Fruit fly (Drosophila melanogaster) whole organism, embryonic: ENCODE measurements around the gene Pde9.
A peak's percentile ranks its signal among the peaks of the same experiment; 100 is the strongest.

Experiments
- Abd-B ChIP-seq: fragments of 200-800 bp; sonication (Bioruptor generic); optimal IDR thresholded peaks from 2 replicates; lab custom pipeline; 2018; ENCODE audit warnings: missing biosample characterization, mild to moderate bottlenecking, missing genetic modification characterization, moderate library complexity
- Atf6 ChIP-seq: fragments of 200-800 bp; sonication (Bioruptor generic); IDR thresholded peaks from 2 replicates; pipeline ENCODE4 v1.3.6; 2022; ENCODE audit warnings: missing biosample characterization, missing genetic modification characterization
- Bgb ChIP-seq: fragments of 200-800 bp; sonication (Bioruptor generic); IDR thresholded peaks from 2 replicates; pipeline ENCODE4 v1.3.6; 2022; ENCODE audit warnings: missing biosample characterization, missing genetic modification characterization; ENCODE audit not compliant: partially characterized antibody
- Bteb2 ChIP-seq: fragments of 200-800 bp; sonication (Bioruptor generic); optimal IDR thresholded peaks from 2 replicates; lab custom pipeline; 2016; ENCODE audit warnings: missing biosample characterization, missing genetic modification characterization
- CG10565 ChIP-seq: fragments of 200-800 bp; sonication (Bioruptor generic); optimal IDR thresholded peaks from 3 replicates; lab custom pipeline; 2016; ENCODE audit warnings: missing biosample characterization, mild to moderate bottlenecking, missing genetic modification characterization
- CG11696 ChIP-seq: fragments of 200-800 bp; sonication (Bioruptor generic); IDR thresholded peaks from 2 replicates; pipeline ENCODE4 v1.3.6; 2022; ENCODE audit warnings: missing biosample characterization, missing genetic modification characterization
- CG11723 ChIP-seq: fragments of 200-800 bp; sonication (Bioruptor generic); optimal IDR thresholded peaks from 2 replicates; lab custom pipeline; 2017; ENCODE audit warnings: missing biosample characterization, mild to moderate bottlenecking, missing genetic modification characterization
- CG14860 ChIP-seq: fragments of 200-800 bp; sonication (Bioruptor generic); IDR thresholded peaks from 3 replicates; pipeline ENCODE4 v1.3.6; 2022; ENCODE audit warnings: missing biosample characterization, missing genetic modification characterization; ENCODE audit not compliant: partially characterized antibody
- CG15011 ChIP-seq: fragments of 200-800 bp; sonication (Bioruptor generic); optimal IDR thresholded peaks from 3 replicates; lab custom pipeline; 2018; ENCODE audit warnings: missing biosample characterization, mild to moderate bottlenecking, missing genetic modification characterization
- CG15696 ChIP-seq: fragments of 200-800 bp; sonication (Bioruptor generic); optimal IDR thresholded peaks from 2 replicates; lab custom pipeline; 2019; ENCODE audit warnings: missing biosample characterization, mild to moderate bottlenecking, missing genetic modification characterization, moderate library complexity
- CG1603 ChIP-seq: fragments of 200-800 bp; sonication (Bioruptor generic); optimal IDR thresholded peaks from 2 replicates; lab custom pipeline; 2019; ENCODE audit warnings: missing biosample characterization, mild to moderate bottlenecking, missing genetic modification characterization, moderate library complexity
- CG18011 ChIP-seq: fragments of 200-800 bp; sonication (Bioruptor generic); optimal IDR thresholded peaks from 2 replicates; lab custom pipeline; 2017; ENCODE audit warnings: missing biosample characterization, missing genetic modification characterization, mild to moderate bottlenecking, moderate library complexity, missing genotype
- CG18619 ChIP-seq: fragments of 200-800 bp; sonication (Bioruptor generic); optimal IDR thresholded peaks from 3 replicates; lab custom pipeline; 2017; ENCODE audit warnings: missing biosample characterization, mild to moderate bottlenecking, missing genetic modification characterization
- CG18764 ChIP-seq: fragments of 200-800 bp; sonication (Bioruptor generic); optimal IDR thresholded peaks from 3 replicates; lab custom pipeline; 2016; ENCODE audit warnings: missing biosample characterization, missing genetic modification characterization
- CG2712 ChIP-seq: fragments of 200-800 bp; optimal IDR thresholded peaks from 3 replicates; lab custom pipeline; 2019; ENCODE audit warnings: missing biosample characterization, mild to moderate bottlenecking, missing genetic modification characterization, moderate library complexity
- CG2875 ChIP-seq: fragments of 200-800 bp; sonication (Bioruptor generic); optimal IDR thresholded peaks from 2 replicates; lab custom pipeline; 2017; ENCODE audit warnings: missing biosample characterization, mild to moderate bottlenecking, missing genetic modification characterization, missing genetic modification reagents
- CG30403 ChIP-seq: fragments of 200-800 bp; sonication (Bioruptor generic); optimal IDR thresholded peaks from 3 replicates; lab custom pipeline; 2016; ENCODE audit warnings: missing biosample characterization, missing genetic modification characterization
- CG4360 ChIP-seq: fragments of 200-800 bp; sonication (Bioruptor generic); IDR thresholded peaks from 2 replicates; pipeline ENCODE4 v1.3.6; 2022; ENCODE audit warnings: missing biosample characterization, missing genetic modification characterization
- CG8359 ChIP-seq: fragments of 200-800 bp; sonication (Bioruptor generic); optimal IDR thresholded peaks from 2 replicates; lab custom pipeline; 2017; ENCODE audit warnings: missing biosample characterization, mild to moderate bottlenecking, missing genetic modification characterization, borderline replicate concordance
- CG9609 ChIP-seq: fragments of 200-800 bp; sonication (Bioruptor generic); optimal IDR thresholded peaks from 3 replicates; lab custom pipeline; 2016; ENCODE audit warnings: missing biosample characterization, missing genetic modification characterization
- CG9797 ChIP-seq: fragments of 200-800 bp; sonication (Bioruptor generic); optimal IDR thresholded peaks from 3 replicates; lab custom pipeline; 2018; ENCODE audit warnings: missing biosample characterization, mild to moderate bottlenecking, missing genetic modification characterization
- D ChIP-seq, 2 experiments: fragments of 200-800 bp in 1 of 2; fragments of >200 bp in 1 of 2; sonication (Bioruptor generic) in 1 of 2; optimal IDR thresholded peaks; 2 replicates in 1 of 2; 3 replicates in 1 of 2; lab custom pipeline; 2017; ENCODE audit warnings: mild to moderate bottlenecking in 1 of 2, missing biosample characterization in 1 of 2, missing genetic modification characterization in 1 of 2, missing genetic modification reagents in 1 of 2
- Elba2 ChIP-seq: fragments of 200-800 bp; sonication (Bioruptor generic); optimal IDR thresholded peaks from 3 replicates; lab custom pipeline; 2016; ENCODE audit warnings: missing biosample characterization, missing genetic modification characterization
- Gsc ChIP-seq: fragments of 200-800 bp; sonication (Bioruptor generic); IDR thresholded peaks from 2 replicates; pipeline ENCODE4 v1.3.6; 2022; ENCODE audit warnings: missing biosample characterization, missing genetic modification characterization
- MTF-1 ChIP-seq: fragments of 200-800 bp; sonication (Bioruptor generic); optimal IDR thresholded peaks from 2 replicates; lab custom pipeline; 2018; ENCODE audit warnings: missing biosample characterization, mild to moderate bottlenecking, missing genetic modification characterization, borderline replicate concordance
- Mad ChIP-seq: fragments of 200-800 bp; sonication (Bioruptor generic); optimal IDR thresholded peaks from 2 replicates; lab custom pipeline; 2016; ENCODE audit warnings: missing biosample characterization, missing genetic modification characterization
- Sox100B ChIP-seq: fragments of 200-800 bp; sonication (Bioruptor generic); optimal IDR thresholded peaks from 3 replicates; lab custom pipeline; 2018; ENCODE audit warnings: missing biosample characterization, mild to moderate bottlenecking, missing genetic modification characterization
- Xbp1 ChIP-seq: fragments of 200-800 bp; sonication (Bioruptor generic); optimal IDR thresholded peaks from 3 replicates; lab custom pipeline; 2016; ENCODE audit warnings: missing biosample characterization, mild to moderate bottlenecking, missing genetic modification characterization
- al ChIP-seq: fragments of 200-800 bp; sonication (Bioruptor generic); IDR thresholded peaks from 2 replicates; pipeline ENCODE4 v1.3.6; 2022; ENCODE audit warnings: missing biosample characterization, missing genetic modification characterization
- chif ChIP-seq, 2 experiments: fragments of 200-800 bp; sonication (Bioruptor generic); optimal IDR thresholded peaks; 3 replicates each; lab custom pipeline; 2016; ENCODE audit warnings: missing biosample characterization in 2 of 2, missing genetic modification characterization in 2 of 2
- crc ChIP-seq: fragments of 200-800 bp; sonication (Bioruptor generic); optimal IDR thresholded peaks from 2 replicates; lab custom pipeline; 2016; ENCODE audit warnings: missing biosample characterization, missing genetic modification characterization
- dan ChIP-seq: fragments of 200-800 bp; sonication (Bioruptor generic); IDR thresholded peaks from 2 replicates; pipeline ENCODE4 v1.3.6; 2022; ENCODE audit warnings: missing biosample characterization, missing genetic modification characterization
- disco-r ChIP-seq: fragments of 200-800 bp; sonication (Bioruptor generic); optimal IDR thresholded peaks from 2 replicates; lab custom pipeline; 2016; ENCODE audit warnings: missing biosample characterization, missing genetic modification characterization
- en ChIP-seq: fragments of 200-800 bp; sonication (Bioruptor generic); optimal IDR thresholded peaks from 2 replicates; lab custom pipeline; 2016; ENCODE audit warnings: missing biosample characterization, missing genetic modification characterization
- eve ChIP-seq, 2 experiments: fragments of >200 bp; optimal IDR thresholded peaks; 2 replicates each; lab custom pipeline; 2017; ENCODE audit warnings: missing biosample characterization in 2 of 2, missing genetic modification characterization in 2 of 2
- gcm2 ChIP-seq: fragments of 200-800 bp; sonication (Bioruptor generic); optimal IDR thresholded peaks from 2 replicates; lab custom pipeline; 2016; ENCODE audit warnings: missing biosample characterization, missing genetic modification characterization
- gfzf ChIP-seq: fragments of 200-800 bp; sonication (Bioruptor generic); optimal IDR thresholded peaks from 2 replicates; lab custom pipeline; 2016; ENCODE audit warnings: missing biosample characterization, mild to moderate bottlenecking, missing genetic modification characterization, moderate library complexity
- h ChIP-seq: fragments of >200 bp; optimal IDR thresholded peaks from 2 replicates; lab custom pipeline; 2017
- lab ChIP-seq: fragments of 200-800 bp; sonication (Bioruptor generic); optimal IDR thresholded peaks from 3 replicates; lab custom pipeline; 2017; ENCODE audit warnings: missing biosample characterization, missing genetic modification characterization, mild to moderate bottlenecking, moderate library complexity, missing genetic modification reagents
- nau ChIP-seq: fragments of 200-800 bp; sonication (Bioruptor generic); optimal IDR thresholded peaks from 3 replicates; lab custom pipeline; 2017; ENCODE audit warnings: missing biosample characterization, mild to moderate bottlenecking, missing genetic modification characterization, missing genetic modification reagents
- run ChIP-seq: fragments of 200-800 bp; sonication (Bioruptor generic); optimal IDR thresholded peaks from 3 replicates; lab custom pipeline; 2018; ENCODE audit warnings: missing biosample characterization, mild to moderate bottlenecking, missing genetic modification characterization
- schlank ChIP-seq: fragments of 200-800 bp; sonication (Bioruptor generic); optimal IDR thresholded peaks from 2 replicates; lab custom pipeline; 2018; ENCODE audit warnings: missing biosample characterization, mild to moderate bottlenecking, missing genetic modification characterization
- slou ChIP-seq: fragments of 200-800 bp; sonication (Bioruptor generic); optimal IDR thresholded peaks from 3 replicates; lab custom pipeline; 2016; ENCODE audit warnings: missing biosample characterization, missing genetic modification characterization
- so ChIP-seq: fragments of 200-800 bp; sonication (Bioruptor generic); IDR thresholded peaks from 3 replicates; pipeline ENCODE4 v1.3.6; 2022; ENCODE audit warnings: missing biosample characterization, missing genetic modification characterization
- sr ChIP-seq: fragments of 200-800 bp; sonication (Bioruptor generic); IDR thresholded peaks from 3 replicates; pipeline ENCODE4 v1.3.6; 2022; ENCODE audit warnings: missing biosample characterization, missing genetic modification characterization
- tgo ChIP-seq: fragments of 200-800 bp; sonication (Bioruptor generic); IDR thresholded peaks from 3 replicates; pipeline ENCODE4 v1.3.6; 2022; ENCODE audit warnings: missing biosample characterization, missing genetic modification characterization
- tll ChIP-seq, 2 experiments: fragments of 200-800 bp in 1 of 2; fragments of >200 bp in 1 of 2; sonication (Bioruptor generic) in 1 of 2; optimal IDR thresholded peaks; 2 replicates each; lab custom pipeline; 2017 to 2019; ENCODE audit warnings: missing biosample characterization in 2 of 2, missing genetic modification characterization in 2 of 2, mild to moderate bottlenecking in 1 of 2, moderate library complexity in 1 of 2
- wdn ChIP-seq: fragments of 200-800 bp; sonication (Bioruptor generic); IDR thresholded peaks from 2 replicates; pipeline ENCODE4 v1.3.6; 2022; ENCODE audit warnings: missing biosample characterization, missing genetic modification characterization

The Pde9 gene

DNA sequence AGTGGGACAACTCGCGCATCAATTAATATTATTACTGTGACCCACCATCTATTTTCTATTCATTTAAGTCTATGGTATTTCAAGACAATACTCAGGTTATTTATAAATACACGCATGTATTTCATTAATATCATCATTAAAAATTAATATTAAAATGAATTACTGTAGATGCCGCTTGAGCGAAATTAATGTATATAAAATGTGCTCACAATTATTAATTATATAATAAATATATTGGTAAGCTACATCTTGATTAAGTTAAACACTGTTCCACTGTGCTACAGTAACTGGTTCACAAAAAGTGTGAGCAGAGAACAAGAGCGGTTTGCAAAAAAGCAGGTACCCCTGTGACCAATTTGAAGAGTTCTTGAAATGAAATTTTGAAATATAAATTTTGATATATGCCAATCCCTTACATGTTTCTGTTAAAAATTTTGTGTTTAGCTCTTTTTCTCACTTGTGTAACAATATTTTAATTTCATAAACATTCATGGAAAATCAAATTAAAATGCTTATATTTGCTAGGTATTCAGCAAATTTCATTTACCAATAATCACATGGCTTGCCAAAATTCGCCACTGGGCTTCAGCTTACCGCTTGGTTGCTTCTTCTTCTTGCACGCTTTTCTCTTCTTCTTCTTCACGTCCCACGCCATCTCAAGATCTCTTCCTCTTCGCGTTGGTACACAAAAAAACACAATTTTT, 146.0 kb downstream of the Pde9 start (continued):
- TF ChIP-seq CG8359 (GFP tag; lab: Kevin White, UChicago) (peak; percentile 94), nau (GFP tag; lab: Kevin White, UChicago) (peak; percentile 100), run (peak; percentile 100), CG2712 (peak; percentile 100), sr (peak; percentile 98), eve (GFP tag; optimal IDR thresholded peaks at IDR 0.05; lab: Kevin White, UChicago) (peak; percentile 63 to 100), tll (GFP tag; optimal IDR thresholded peaks at IDR 0.05; lab: Kevin White, UChicago) (peak in 1 of 2 experiments; percentile 55), Abd-B (GFP tag; lab: Kevin White, UChicago) (peak; percentile 100), lab (GFP tag; lab: Kevin White, UChicago) (peak; percentile 100), gfzf (GFP tag; lab: Kevin White, UChicago) (peak; percentile 49), dan (peak; percentile 85), Atf6 (GFP tag; lab: Robert Waterston, UW) (peak; percentile 100), CG1603 (peak; percentile 95), CG2875 (GFP tag; lab: Kevin White, UChicago) (peak; percentile 99), h (lab: Kevin White, UChicago) (no peak), CG15011 (GFP tag; lab: Kevin White, UChicago) (peak; percentile 100), CG4360 (peak; percentile 83), Sox100B (GFP tag; lab: Kevin White, UChicago) (peak; percentile 100), disco-r (peak; percentile 100), wdn (GFP tag; lab: Robert Waterston, UW) (peak; percentile 100), chif (GFP tag; optimal IDR thresholded peaks at IDR 0.05; lab: Kevin White, UChicago) (peak; percentile 100), D (optimal IDR thresholded peaks at IDR 0.05; lab: Kevin White, UChicago) (no peak), D (GFP tag; optimal IDR thresholded peaks at IDR 0.05; lab: Kevin White, UChicago) (peak; percentile 100), CG9609 (GFP tag; lab: Kevin White, UChicago) (peak; percentile 100), CG18011 (GFP tag; lab: Kevin White, UChicago) (peak; percentile 94), MTF-1 (GFP tag; lab: Kevin White, UChicago) (peak; percentile 97), CG30403 (GFP tag; lab: Kevin White, UChicago) (peak; percentile 100), Elba2 (peak; percentile 94), Bteb2 (peak; percentile 100), slou (GFP tag; lab: Kevin White, UChicago) (peak; percentile 100), CG11696 (GFP tag; lab: Robert Waterston, UW) (peak; percentile 95), CG10565 (GFP tag; lab: Kevin White, UChicago) (peak; percentile 98), Mad (peak; percentile 100), CG14860 (GFP tag; lab: Robert Waterston, UW) (peak; percentile 79), CG9797 (peak; percentile 74), Bgb (GFP tag; lab: Robert Waterston, UW) (no peak), Xbp1 (peak; percentile 99), Gsc (peak; percentile 98), crc (GFP tag; lab: Kevin White, UChicago) (peak; percentile 99), schlank (tag; lab: Kevin White, UChicago) (peak; percentile 100), so (GFP tag; lab: Robert Waterston, UW) (peak; percentile 100), CG18619 (GFP tag; lab: Kevin White, UChicago) (peak; percentile 100), CG15696 (tag; lab: Kevin White, UChicago) (peak; percentile 99), CG11723 (GFP tag; lab: Kevin White, UChicago) (peak; percentile 100), gcm2 (GFP tag; lab: Kevin White, UChicago) (peak; percentile 100), al (peak; percentile 100), tgo (GFP tag; lab: Robert Waterston, UW) (peak; percentile 100), CG18764 (GFP tag; lab: Kevin White, UChicago) (peak; percentile 99), en (GFP tag; lab: Kevin White, UChicago) (peak; percentile 99)
